Worm (Caenorhabditis elegans): Measurements from ENCODE around the gene nmt-1.

Gene nmt-1

DNA sequence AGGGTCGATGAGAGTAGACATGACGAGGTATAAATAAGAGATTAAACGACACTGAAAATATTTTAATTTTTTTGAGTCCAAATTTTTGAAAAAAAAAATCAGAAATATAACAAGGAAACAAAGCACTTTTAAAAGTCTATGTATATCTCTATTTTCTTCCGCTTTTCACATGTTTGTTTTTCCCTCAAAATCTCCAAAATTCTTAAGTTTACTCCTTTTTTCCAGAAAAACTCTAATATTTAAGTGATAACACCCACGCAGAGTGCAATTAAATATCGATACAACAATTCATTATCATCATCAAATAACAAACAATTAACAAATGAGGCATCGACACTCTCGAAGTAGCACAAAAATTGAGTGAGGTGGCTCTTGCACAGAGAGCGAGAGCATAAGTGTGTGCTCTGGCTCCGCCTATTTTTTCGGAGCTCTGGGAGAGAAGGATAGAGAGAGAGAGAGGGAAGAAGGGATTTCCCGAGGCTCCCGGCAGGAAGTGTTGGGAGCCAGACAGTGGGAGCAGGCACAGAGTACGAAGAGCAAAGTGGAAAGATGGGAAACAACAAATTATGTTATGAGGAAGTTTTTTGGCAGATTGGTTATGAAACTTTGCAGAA, 41.7 kb upstream of the nmt-1 start, which contains the start of gene anmt-2:
anmt-2 (minus strand) TSS at position 51 of the 614 bp plus-strand sequence.
- TF ChIP-seq hlh-1 (tag; optimal IDR thresholded peaks at IDR 0.05): peak; percentile 27
- TF ChIP-seq M03D4.4 (tag; optimal IDR thresholded peaks at IDR 0.05): no peak
- no peak for TF ChIP-seq flh-1 (GFP tag; optimal IDR thresholded peaks at IDR 0.05)

DNA sequence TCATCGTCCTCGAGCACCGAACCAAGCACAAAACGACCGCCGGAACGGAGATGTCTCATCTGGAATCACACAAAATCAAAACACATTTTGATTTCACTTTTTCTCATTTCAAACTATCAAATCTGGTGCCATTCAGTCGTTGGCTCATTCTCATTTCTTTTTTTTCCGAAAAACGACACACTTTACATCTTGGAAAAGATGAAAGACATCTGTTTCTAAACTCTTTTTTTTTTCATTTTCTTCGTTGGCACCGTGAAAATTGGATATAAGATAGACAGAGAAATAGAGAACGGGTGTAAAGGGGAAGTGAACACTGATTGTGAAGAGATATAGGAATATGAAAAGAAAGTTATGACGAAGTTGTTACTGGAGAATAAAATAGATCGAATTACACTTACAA, 39.7 kb upstream of the nmt-1 start:
- no peak for TF ChIP-seq bed-3 (GFP tag; optimal IDR thresholded peaks at IDR 0.05)
- TF ChIP-seq unc-62 (GFP tag; optimal IDR thresholded peaks at IDR 0.05): no peak
- TF ChIP-seq lin-13 (tag; optimal IDR thresholded peaks at IDR 0.05): no peak
- no peak for TF ChIP-seq ceh-39 (tag; optimal IDR thresholded peaks at IDR 0.05)
- no peak for TF ChIP-seq blmp-1 (tag; optimal IDR thresholded peaks at IDR 0.05)
- TF ChIP-seq sptf-1 (tag; optimal IDR thresholded peaks at IDR 0.05): no peak
- TF ChIP-seq zip-8 (tag; optimal IDR thresholded peaks at IDR 0.05): no peak

DNA sequence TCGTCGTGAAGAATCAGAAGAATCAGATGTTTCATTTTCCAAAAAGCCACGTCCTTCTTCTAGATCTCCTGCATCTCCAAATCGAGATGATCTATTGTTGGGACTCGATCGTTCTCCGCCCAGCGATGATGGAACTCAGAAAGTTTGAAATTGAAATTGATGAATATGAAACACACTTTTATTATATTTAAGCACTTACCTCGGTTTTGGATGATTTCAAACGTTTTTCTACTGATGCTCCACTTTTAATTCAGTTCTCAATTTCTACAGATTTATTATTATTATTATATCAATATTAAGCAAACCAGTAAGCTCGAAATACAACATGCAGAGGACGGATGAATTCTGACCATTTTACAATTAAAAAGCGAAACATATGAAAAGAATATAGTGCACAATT, 38.5 kb upstream of the nmt-1 start:
- TF ChIP-seq unc-120 (tag; optimal IDR thresholded peaks at IDR 0.05; ENCODE audit: poor library complexity, severe bottlenecking) (no peak), nhr-28 (tag; optimal IDR thresholded peaks at IDR 0.05) (no peak), flh-1 (GFP tag; optimal IDR thresholded peaks at IDR 0.05) (no peak), sem-2 (GFP tag; optimal IDR thresholded peaks at IDR 0.05) (no peak), snpc-4 (tag; optimal IDR thresholded peaks at IDR 0.05) (no peak), ces-1 (GFP tag; optimal IDR thresholded peaks at IDR 0.05) (no peak), lsy-2 (tag; optimal IDR thresholded peaks at IDR 0.05) (no peak), drap-1 (GFP tag; optimal IDR thresholded peaks at IDR 0.05) (no peak), ztf-11 (tag; optimal IDR thresholded peaks at IDR 0.05) (no peak), hlh-1 (tag; optimal IDR thresholded peaks at IDR 0.05) (no peak), mep-1 (tag; optimal IDR thresholded peaks at IDR 0.05) (no peak)

DNA sequence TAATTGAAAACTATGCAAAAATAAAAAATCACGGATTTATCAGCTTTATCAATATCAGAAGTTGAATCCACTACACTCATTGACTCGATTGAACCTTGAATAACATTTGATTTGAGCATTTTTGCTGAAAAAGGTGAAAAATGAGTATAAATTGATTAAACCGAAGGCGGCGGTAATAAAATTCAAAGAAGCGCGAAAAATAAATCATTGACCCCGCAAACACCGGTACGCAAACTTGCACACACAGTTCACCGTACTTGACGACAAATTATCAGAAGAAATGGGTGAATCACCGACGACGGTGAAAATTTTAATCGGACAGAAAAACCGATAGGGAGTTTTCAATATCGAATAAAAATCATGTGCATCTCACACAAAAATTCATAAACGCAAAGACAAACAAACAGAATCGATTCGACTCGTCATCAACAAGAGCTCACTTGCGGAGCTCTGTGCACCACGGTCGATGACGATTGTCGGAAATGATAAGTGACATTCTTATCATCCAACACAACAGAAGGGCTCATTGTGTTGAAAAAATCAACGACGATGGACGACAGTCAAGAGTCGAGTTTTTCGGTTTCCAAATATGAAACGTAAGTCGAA, 33.4 kb upstream of the nmt-1 start, which contains the start of the genes wht-7 and Y42G9A.1:
wht-7 (minus strand) TSS at position 131 of the 606 bp plus-strand sequence.
Y42G9A.1 (plus strand) TSS at position 495 of the 606 bp plus-strand sequence.
- TF ChIP-seq blmp-1 (tag; optimal IDR thresholded peaks at IDR 0.05): no peak
- TF ChIP-seq lsy-2 (tag; optimal IDR thresholded peaks at IDR 0.05): no peak
- no peak for TF ChIP-seq cnd-1 (tag; optimal IDR thresholded peaks at IDR 0.05)
- TF ChIP-seq bed-3 (GFP tag; optimal IDR thresholded peaks at IDR 0.05): no peak
- TF ChIP-seq elt-1 (tag; optimal IDR thresholded peaks at IDR 0.05; ENCODE audit: borderline replicate concordance, insufficient read depth): no peak
- no peak for TF ChIP-seq ceh-83 (GFP tag; optimal IDR thresholded peaks at IDR 0.05)
- no peak for TF ChIP-seq zip-8 (tag; optimal IDR thresholded peaks at IDR 0.05)
- no peak for TF ChIP-seq nhr-2 (tag; optimal IDR thresholded peaks at IDR 0.05)
- TF ChIP-seq unc-62 (GFP tag; optimal IDR thresholded peaks at IDR 0.05): no peak
- TF ChIP-seq M03D4.4 (tag; optimal IDR thresholded peaks at IDR 0.05): no peak

DNA sequence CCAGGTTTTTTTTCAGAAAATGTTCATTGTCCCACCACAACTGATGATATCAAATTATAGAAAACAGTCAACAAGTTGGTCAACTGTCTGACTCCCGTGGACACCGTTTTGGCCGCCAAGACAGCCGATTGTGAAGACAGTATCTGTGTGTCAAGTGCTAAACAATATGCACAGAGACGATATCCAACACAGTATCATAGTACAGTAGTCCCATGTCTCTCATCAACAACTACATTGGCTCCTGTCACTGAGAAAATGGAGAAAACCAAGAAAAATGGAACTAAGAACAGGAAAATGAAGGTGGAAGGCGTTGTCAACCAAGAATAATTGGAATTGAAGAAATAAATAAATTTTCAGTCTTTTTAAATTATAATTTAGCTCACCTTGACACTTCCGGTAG, 32.6 kb upstream of the nmt-1 start:
- no peak for TF ChIP-seq elt-1 (tag; optimal IDR thresholded peaks at IDR 0.05; ENCODE audit: borderline replicate concordance, insufficient read depth)
- no peak for TF ChIP-seq ceh-83 (GFP tag; optimal IDR thresholded peaks at IDR 0.05)
- no peak for TF ChIP-seq nhr-12 (tag; optimal IDR thresholded peaks at IDR 0.05)
- no peak for TF ChIP-seq flh-1 (GFP tag; optimal IDR thresholded peaks at IDR 0.05)
- TF ChIP-seq hlh-1 (tag; optimal IDR thresholded peaks at IDR 0.05): no peak
- TF ChIP-seq blmp-1 (tag; optimal IDR thresholded peaks at IDR 0.05): no peak
- no peak for TF ChIP-seq mep-1 (tag; optimal IDR thresholded peaks at IDR 0.05)
- no peak for TF ChIP-seq ces-1 (GFP tag; optimal IDR thresholded peaks at IDR 0.05)
- no peak for TF ChIP-seq snpc-4 (tag; optimal IDR thresholded peaks at IDR 0.05)
- no peak for TF ChIP-seq pha-4 (tag; optimal IDR thresholded peaks at IDR 0.05)
- TF ChIP-seq nhr-237 (tag; optimal IDR thresholded peaks at IDR 0.05): no peak
- TF ChIP-seq ham-2 (GFP tag; optimal IDR thresholded peaks at IDR 0.05): no peak
- TF ChIP-seq unc-39 (tag; optimal IDR thresholded peaks at IDR 0.05): no peak
- TF ChIP-seq lin-32 (GFP tag; optimal IDR thresholded peaks at IDR 0.05): no peak
- TF ChIP-seq sptf-1 (tag; optimal IDR thresholded peaks at IDR 0.05): no peak
- no peak for TF ChIP-seq zip-8 (tag; optimal IDR thresholded peaks at IDR 0.05)
- TF ChIP-seq M03D4.4 (tag; optimal IDR thresholded peaks at IDR 0.05): no peak
- TF ChIP-seq unc-120 (tag; optimal IDR thresholded peaks at IDR 0.05; ENCODE audit: poor library complexity, severe bottlenecking): no peak
- TF ChIP-seq bed-3 (GFP tag; optimal IDR thresholded peaks at IDR 0.05): no peak
